In the genomic region with DNA sequence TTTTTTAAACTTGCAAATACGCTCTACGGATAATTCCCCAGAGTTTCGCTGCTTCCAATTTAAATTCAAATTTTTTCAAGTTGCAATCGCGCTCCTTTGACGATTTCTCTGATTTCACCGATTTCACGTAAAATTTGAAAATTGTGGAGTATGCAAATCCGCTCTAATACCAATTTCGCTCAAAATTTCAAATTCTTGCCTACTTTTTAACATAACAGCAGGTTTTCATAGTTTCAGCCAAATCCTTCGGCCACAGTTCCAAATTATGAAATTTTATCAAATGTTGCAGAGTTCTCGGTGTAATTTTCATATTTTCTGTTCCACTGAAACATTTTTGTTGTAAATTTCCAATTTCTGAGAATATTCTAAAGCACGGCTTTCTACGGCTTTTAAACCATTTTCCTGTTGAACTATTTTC, we compare ENCODE assay signal across 2 worm cellular contexts.
A peak's percentile ranks its signal among the peaks of the same experiment; 100 is the strongest.
TF ChIP-seq lines count a peak whose summit lies in the region.

A gene (minus strand): TSS at position 323 of the 418 bp plus-strand sequence.

TF ChIP-seq in whole organism, L3 larva, 47 proteins besides CTCF, POLR2A, EP300 and RAD21 (continued from another document):
- TF ChIP-seq pqm-1 (tag; optimal IDR thresholded peaks at IDR 0.05; lab: Kevin White, UChicago) (no peak), aly-2 (tag; optimal IDR thresholded peaks at IDR 0.05; lab: Kevin White, UChicago) (peak; percentile 21), nhr-237 (tag; optimal IDR thresholded peaks at IDR 0.05; lab: Kevin White, UChicago) (no peak), tbx-2 (tag; optimal IDR thresholded peaks at IDR 0.05; lab: Kevin White, UChicago) (no peak), mml-1 (tag; optimal IDR thresholded peaks at IDR 0.05; lab: Kevin White, UChicago) (no peak), nfya-1 (tag; optimal IDR thresholded peaks at IDR 0.05; lab: Kevin White, UChicago; ENCODE audit: insufficient read depth) (peak; percentile 33), egl-27 (tag; optimal IDR thresholded peaks at IDR 0.05; lab: Kevin White, UChicago) (no peak), R02D3.7 (tag; optimal IDR thresholded peaks at IDR 0.05; lab: Kevin White, UChicago) (no peak), unc-39 (tag; optimal IDR thresholded peaks at IDR 0.05; lab: Kevin White, UChicago) (no peak), fkh-10 (GFP tag; optimal IDR thresholded peaks at IDR 0.05; lab: Kevin White, UChicago) (no peak), ama-1 (optimal IDR thresholded peaks at IDR 0.05; lab: Kevin White, UChicago) (peak; percentile 33), ceh-28 (tag; optimal IDR thresholded peaks at IDR 0.05; lab: Kevin White, UChicago) (no peak), ZK546.5 (tag; optimal IDR thresholded peaks at IDR 0.05; lab: Kevin White, UChicago) (no peak), lin-15B (tag; optimal IDR thresholded peaks at IDR 0.05; lab: Kevin White, UChicago) (peak; percentile 13), ztf-11 (tag; optimal IDR thresholded peaks at IDR 0.05; lab: Kevin White, UChicago) (no peak), hmg-11 (tag; optimal IDR thresholded peaks at IDR 0.05; lab: Kevin White, UChicago) (no peak), nhr-67 (tag; optimal IDR thresholded peaks at IDR 0.05; lab: Kevin White, UChicago) (no peak), ceh-16 (tag; optimal IDR thresholded peaks at IDR 0.05; lab: Kevin White, UChicago) (no peak), jun-1 (tag; optimal IDR thresholded peaks at IDR 0.05; lab: Kevin White, UChicago) (no peak), elt-3 (tag; optimal IDR thresholded peaks at IDR 0.05; lab: Kevin White, UChicago) (no peak)

TF ChIP-seq in whole organism, young adult, 124 proteins besides CTCF, POLR2A, EP300 and RAD21 (continued from another document):
- TF ChIP-seq cebp-2 (GFP tag; IDR thresholded peaks at IDR 0.05; lab: Robert Waterston, UW) (0 out of 2 replicates have a peak, but pooled peaks have one; percentile 26), K11D2.4 (GFP tag; IDR thresholded peaks at IDR 0.05; lab: Robert Waterston, UW) (no peak), attf-3 (GFP tag; conservative IDR thresholded peaks at IDR 0.05; lab: Robert Waterston, UW) (no peak), lsy-27 (tag; optimal IDR thresholded peaks at IDR 0.05; lab: Kevin White, UChicago; ENCODE audit: borderline replicate concordance, insufficient read depth) (no peak), F49E8.2 (tag; optimal IDR thresholded peaks at IDR 0.05; lab: Kevin White, UChicago; ENCODE audit: insufficient read depth) (no peak), attf-5 (GFP tag; optimal IDR thresholded peaks at IDR 0.05; lab: Kevin White, UChicago) (no peak), mxl-1 (tag; optimal IDR thresholded peaks at IDR 0.05; lab: Kevin White, UChicago) (no peak), F23B12.7 (tag; optimal IDR thresholded peaks at IDR 0.05; lab: Kevin White, UChicago; ENCODE audit: insufficient read depth) (no peak), zim-3 (tag; optimal IDR thresholded peaks at IDR 0.05; lab: Kevin White, UChicago) (no peak), lin-40 (tag; optimal IDR thresholded peaks at IDR 0.05; lab: Kevin White, UChicago) (peak; percentile 2), tbx-9 (tag; optimal IDR thresholded peaks at IDR 0.05; lab: Kevin White, UChicago; ENCODE audit: borderline replicate concordance) (no peak), ztf-22 (GFP tag; optimal IDR thresholded peaks at IDR 0.05; lab: Kevin White, UChicago) (no peak), lin-54 (GFP tag; optimal IDR thresholded peaks at IDR 0.05; lab: Kevin White, UChicago) (peak; percentile 40), madf-6 (GFP tag; IDR thresholded peaks at IDR 0.05; lab: Robert Waterston, UW) (no peak; the same call in 1 of the 2 replicates), F57C9.4 (tag; optimal IDR thresholded peaks at IDR 0.05; lab: Kevin White, UChicago) (no peak), sptf-2 (GFP tag; optimal IDR thresholded peaks at IDR 0.05; lab: Kevin White, UChicago) (no peak), Y56A3A.18 (GFP tag; IDR thresholded peaks at IDR 0.05; lab: Robert Waterston, UW) (no peak), dox-1 (GFP tag; IDR thresholded peaks at IDR 0.05; lab: Robert Waterston, UW) (peak; percentile 33; the same call in 1 of the 2 replicates), madf-3 (GFP tag; IDR thresholded peaks at IDR 0.05; lab: Robert Waterston, UW) (no peak), athp-1 (tag; optimal IDR thresholded peaks at IDR 0.05; lab: Kevin White, UChicago) (peak; percentile 3), F52B5.7 (tag; optimal IDR thresholded peaks at IDR 0.05; lab: Kevin White, UChicago) (peak; percentile 27), ztf-25 (GFP tag; IDR thresholded peaks at IDR 0.05; lab: Robert Waterston, UW) (no peak), F37B4.10 (GFP tag; IDR thresholded peaks at IDR 0.05; lab: Robert Waterston, UW) (no peak), akir-1 (GFP tag; optimal IDR thresholded peaks at IDR 0.05; lab: Kevin White, UChicago) (no peak), tbp1 (GFP tag; optimal IDR thresholded peaks at IDR 0.05; lab: Kevin White, UChicago) (peak; percentile 6), nhr-27 (tag; optimal IDR thresholded peaks at IDR 0.05; lab: Kevin White, UChicago) (no peak), ama-1 (optimal IDR thresholded peaks at IDR 0.05; lab: Kevin White, UChicago) (no peak), ama-1 (GFP tag; optimal IDR thresholded peaks at IDR 0.05; lab: Kevin White, UChicago) (peak; percentile 8 to 70), unc-62 (GFP tag; optimal IDR thresholded peaks at IDR 0.05; lab: Kevin White, UChicago) (no peak), C06A6.2 (GFP tag; conservative IDR thresholded peaks at IDR 0.05; lab: Robert Waterston, UW) (no peak), F33H1.4 (GFP tag; IDR thresholded peaks at IDR 0.05; lab: Robert Waterston, UW) (peak; percentile 6; the same call in 1 of the 2 replicates), ccch-3 (GFP tag; optimal IDR thresholded peaks at IDR 0.05; lab: Kevin White, UChicago) (no peak)
